Fruit fly (Drosophila melanogaster): Measurements from ENCODE around the gene ND-13B.

dm6 chr3L:10738347-10739108, 44.6 kb upstream of the ND-13B start:
- TF ChIP-seq gsb-n (tag; optimal IDR thresholded peaks at IDR 0.05) (peak; percentile 77), ham (GFP tag; IDR thresholded peaks at IDR 0.05) (0 out of 2 replicates have a peak, but pooled peaks have one; percentile 40), E2f1 (GFP tag; IDR thresholded peaks at IDR 0.05) (peak; percentile 85), mam (GFP tag; optimal IDR thresholded peaks at IDR 0.05) (peak; percentile 35), CG2889 (GFP tag; IDR thresholded peaks at IDR 0.05) (peak; percentile 41; the same call in 1 of the 3 replicates), Blimp-1 (GFP tag; optimal IDR thresholded peaks at IDR 0.05) (peak; percentile 89)
